Fruit fly (Drosophila melanogaster) whole organism, pupa: Measurements from ENCODE around the gene Eig71Ed.

Source experiments
- CG13204 ChIP-seq: fragments of 200-800 bp; sonication (Bioruptor generic); optimal IDR thresholded peaks from 2 replicates; lab custom pipeline; 2018; ENCODE audit warnings: missing biosample characterization, mild to moderate bottlenecking, missing genetic modification characterization, moderate library complexity
- CG34367 ChIP-seq: fragments of 200-800 bp; sonication (Bioruptor generic); optimal IDR thresholded peaks from 2 replicates; lab custom pipeline; 2018; ENCODE audit warnings: missing biosample characterization, mild to moderate bottlenecking, missing genetic modification characterization
- CG9948 ChIP-seq: fragments of 200-800 bp; sonication (Bioruptor generic); optimal IDR thresholded peaks from 2 replicates; lab custom pipeline; 2018; ENCODE audit warnings: missing biosample characterization, mild to moderate bottlenecking, missing genetic modification characterization, moderate library complexity
- Ets98B ChIP-seq: fragments of 200-800 bp; sonication (Bioruptor generic); IDR thresholded peaks from 2 replicates; pipeline ENCODE4 v1.3.6; 2022; ENCODE audit warnings: missing biosample characterization, missing genetic modification characterization
- Pif1B ChIP-seq: fragments of 200-800 bp; sonication (Bioruptor generic); optimal IDR thresholded peaks from 3 replicates; lab custom pipeline; 2016; ENCODE audit warnings: missing biosample characterization, missing genetic modification characterization
- Snoo ChIP-seq: fragments of 200-800 bp; sonication (Bioruptor generic); optimal IDR thresholded peaks from 3 replicates; lab custom pipeline; 2017; ENCODE audit warnings: missing biosample characterization, mild to moderate bottlenecking, missing genetic modification characterization, inconsistent platforms
- fd96Ca ChIP-seq: fragments of 200-800 bp; sonication (Bioruptor generic); IDR thresholded peaks from 3 replicates; pipeline ENCODE4 v1.3.6; 2022; ENCODE audit warnings: missing biosample characterization, missing genetic modification characterization
- rn ChIP-seq: fragments of 200-800 bp; sonication (Bioruptor generic); IDR thresholded peaks from 2 replicates; pipeline ENCODE4 v1.3.6; 2022; ENCODE audit warnings: missing biosample characterization, missing genetic modification characterization

DNA sequence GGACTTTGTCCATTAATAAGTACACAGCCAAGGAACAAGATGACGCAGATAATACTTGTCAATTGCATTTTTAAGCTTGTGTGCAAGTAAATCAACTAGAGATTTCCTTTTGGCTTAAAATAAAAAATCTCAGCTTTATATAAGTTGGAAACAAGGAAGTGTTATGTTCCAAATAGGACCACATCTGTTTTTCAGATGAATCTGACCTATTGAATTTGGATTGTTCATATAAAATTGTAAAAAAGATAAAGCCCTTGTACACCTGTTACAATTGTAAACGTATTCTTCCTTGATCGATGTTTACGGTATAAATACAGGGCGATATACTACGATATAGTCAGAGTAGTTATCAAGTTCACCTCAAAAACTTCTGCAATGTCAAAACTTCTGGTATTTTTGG is 5.0 kb downstream of the Eig71Ed start, which contains the start of the genes Eig71Ef and Eig71Eg:
- TF ChIP-seq CG13204 (GFP tag; lab: Kevin White, UChicago), result no peak
- TF ChIP-seq rn, result no peak
- no peak for TF ChIP-seq fd96Ca (GFP tag; lab: Robert Waterston, UW)
- TF ChIP-seq CG9948, result no peak
- TF ChIP-seq Ets98B, result no peak
- no peak for TF ChIP-seq Snoo
- no peak for TF ChIP-seq Pif1B (GFP tag; lab: Kevin White, UChicago)
- TF ChIP-seq CG34367 (tag; lab: Kevin White, UChicago), result no peak
